Fruit fly (Drosophila melanogaster): ENCODE data around the gene CG7829.
A peak's percentile ranks its signal among the peaks of the same experiment; 100 is the strongest.

Gene CG7829

DNA sequence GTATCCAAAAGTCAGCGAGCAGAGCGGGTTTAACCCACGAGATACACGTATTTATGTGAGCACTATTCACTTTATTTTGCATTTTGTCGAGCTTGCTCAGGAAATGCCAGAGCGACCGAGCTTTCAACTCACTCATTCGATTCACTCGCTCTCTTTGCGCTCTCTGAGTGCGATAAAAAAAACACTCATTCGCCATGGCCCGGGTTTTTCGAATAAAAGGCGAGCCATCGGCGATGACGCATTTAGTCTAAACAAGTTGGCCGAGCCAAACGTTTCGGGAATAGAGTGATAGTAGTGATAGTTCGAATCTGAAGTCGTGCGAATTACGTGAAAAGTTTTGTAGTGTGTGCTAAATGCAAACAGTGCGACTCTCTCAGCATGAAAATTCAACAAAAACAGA lies 35.2 kb downstream of the CG7829 start (continued):
- TF ChIP-seq Lhr (GFP tag; optimal IDR thresholded peaks at IDR 0.05) (no peak), Scr (GFP tag; IDR thresholded peaks at IDR 0.05; ENCODE audit: partially characterized antibody) (peak; percentile 44; the same call in 1 of the 2 replicates), so (GFP tag; IDR thresholded peaks at IDR 0.05) (0 out of 3 replicates have a peak, but pooled peaks have one; percentile 29), HLH3B (GFP tag; IDR thresholded peaks at IDR 0.05) (peak; percentile 9; the same call in 1 of the 2 replicates), CG6683 (GFP tag; optimal IDR thresholded peaks at IDR 0.05) (peak; percentile 33), CG13424 (tag; optimal IDR thresholded peaks at IDR 0.05) (no peak), knrl (GFP tag; IDR thresholded peaks at IDR 0.05; ENCODE audit: partially characterized antibody) (0 out of 3 replicates have a peak, but pooled peaks have one; percentile 18), CG10543 (GFP tag; optimal IDR thresholded peaks at IDR 0.05) (peak; percentile 22), Hmr (GFP tag; optimal IDR thresholded peaks at IDR 0.05) (peak; percentile 45)

DNA sequence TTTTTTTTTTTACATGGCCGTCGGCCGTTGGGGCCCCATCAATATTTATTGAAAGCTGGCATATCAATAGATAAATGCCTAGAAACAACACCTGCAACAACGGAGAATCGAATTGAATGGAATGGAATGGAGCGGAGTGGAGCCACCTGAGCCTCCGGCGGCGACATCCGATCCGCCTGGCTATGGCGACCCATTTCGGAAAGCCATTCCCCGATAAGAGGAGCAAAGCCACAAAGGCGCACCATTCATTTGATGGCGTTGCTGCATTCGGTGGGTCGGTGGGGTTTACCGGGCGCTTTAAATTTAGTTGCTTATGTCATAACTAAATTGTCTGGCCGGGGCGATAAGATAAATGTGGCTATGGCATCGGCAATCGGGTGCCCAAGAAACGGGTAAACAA lies 35.7 kb downstream of the CG7829 start:
- TF ChIP-seq lab (GFP tag; optimal IDR thresholded peaks at IDR 0.05): peak; percentile 0
- TF ChIP-seq trem (tag; optimal IDR thresholded peaks at IDR 0.05): no peak
- peak in 1 of 2 experiments; percentile 56 for TF ChIP-seq Hr78 (GFP tag; optimal IDR thresholded peaks at IDR 0.05)
- peak; percentile 3 for TF ChIP-seq pros (GFP tag; optimal IDR thresholded peaks at IDR 0.05)
- peak; percentile 91 for TF ChIP-seq CG15601 (tag; optimal IDR thresholded peaks at IDR 0.05)
- no peak for TF ChIP-seq Aef1 (GFP tag; IDR thresholded peaks at IDR 0.05)
- TF ChIP-seq ftz-f1 (GFP tag; optimal IDR thresholded peaks at IDR 0.05): peak; percentile 47
- no peak for TF ChIP-seq grau (tag; optimal IDR thresholded peaks at IDR 0.05)
- TF ChIP-seq NFAT (GFP tag; IDR thresholded peaks at IDR 0.05): 0 out of 2 replicates have a peak, but pooled peaks have one; percentile 11
- TF ChIP-seq CG8281 (tag; optimal IDR thresholded peaks at IDR 0.05): peak; percentile 72
- TF ChIP-seq Med (GFP tag): peak; percentile 86
- peak; percentile 2 for TF ChIP-seq Sox100B (GFP tag; optimal IDR thresholded peaks at IDR 0.05)
- peak; percentile 20; the same call in 1 of the 2 replicates for TF ChIP-seq CG32772 (GFP tag; IDR thresholded peaks at IDR 0.05)
- 0 out of 2 replicates have a peak, but pooled peaks have one; percentile 24 for TF ChIP-seq Ptx1 (GFP tag; IDR thresholded peaks at IDR 0.05)
- TF ChIP-seq CG6765 (GFP tag; optimal IDR thresholded peaks at IDR 0.05): no peak
- TF ChIP-seq ci (GFP tag; IDR thresholded peaks at IDR 0.05): 0 out of 3 replicates have a peak, but pooled peaks have one; percentile 40
- TF ChIP-seq kni (GFP tag; optimal IDR thresholded peaks at IDR 0.05): peak; percentile 24
- no peak for TF ChIP-seq HLH54F (GFP tag; optimal IDR thresholded peaks at IDR 0.05)
- TF ChIP-seq CG12769 (tag; optimal IDR thresholded peaks at IDR 0.05): peak; percentile 80
- 0 out of 2 replicates have a peak, but pooled peaks have one; percentile 8 for TF ChIP-seq vvl (GFP tag; IDR thresholded peaks at IDR 0.05)
- TF ChIP-seq CG6254 (GFP tag; optimal IDR thresholded peaks at IDR 0.05): peak; percentile 44
- 0 out of 2 replicates have a peak, but pooled peaks have one; percentile 28 for TF ChIP-seq ara (GFP tag; IDR thresholded peaks at IDR 0.05)
- no peak for TF ChIP-seq disco-r (GFP tag; optimal IDR thresholded peaks at IDR 0.05)
- no peak for TF ChIP-seq schlank (tag; optimal IDR thresholded peaks at IDR 0.05)
- TF ChIP-seq CG12155 (GFP tag; optimal IDR thresholded peaks at IDR 0.05): no peak
- 0 out of 2 replicates have a peak, but pooled peaks have one; percentile 8 for TF ChIP-seq sob (GFP tag; IDR thresholded peaks at IDR 0.05)
- TF ChIP-seq exex (tag; optimal IDR thresholded peaks at IDR 0.05): peak; percentile 65
- no peak for TF ChIP-seq fd102C (GFP tag; optimal IDR thresholded peaks at IDR 0.05)
- peak; percentile 23 for TF ChIP-seq twi (tag; optimal IDR thresholded peaks at IDR 0.05)
- TF ChIP-seq odd (GFP tag; optimal IDR thresholded peaks at IDR 0.05): peak; percentile 9
- no peak for TF ChIP-seq gfzf (GFP tag; optimal IDR thresholded peaks at IDR 0.05)
- peak; percentile 62 for TF ChIP-seq CG10543 (GFP tag; optimal IDR thresholded peaks at IDR 0.05)
- TF ChIP-seq grn (GFP tag; optimal IDR thresholded peaks at IDR 0.05): peak; percentile 58
- TF ChIP-seq Pdp1 (GFP tag; optimal IDR thresholded peaks at IDR 0.05): peak in 1 of 2 experiments; percentile 94
- TF ChIP-seq Camta (GFP tag; optimal IDR thresholded peaks at IDR 0.05): no peak
- no peak for TF ChIP-seq org-1 (GFP tag; optimal IDR thresholded peaks at IDR 0.05)
- TF ChIP-seq sd (tag; optimal IDR thresholded peaks at IDR 0.05): peak; percentile 10
- peak; percentile 67 for TF ChIP-seq sug (tag; optimal IDR thresholded peaks at IDR 0.05)
- no peak for TF ChIP-seq Asciz (GFP tag; optimal IDR thresholded peaks at IDR 0.05)

All from whole organism, embryonic.